Worm (Caenorhabditis elegans): ENCODE measurements around the gene mett-10.

DNA sequence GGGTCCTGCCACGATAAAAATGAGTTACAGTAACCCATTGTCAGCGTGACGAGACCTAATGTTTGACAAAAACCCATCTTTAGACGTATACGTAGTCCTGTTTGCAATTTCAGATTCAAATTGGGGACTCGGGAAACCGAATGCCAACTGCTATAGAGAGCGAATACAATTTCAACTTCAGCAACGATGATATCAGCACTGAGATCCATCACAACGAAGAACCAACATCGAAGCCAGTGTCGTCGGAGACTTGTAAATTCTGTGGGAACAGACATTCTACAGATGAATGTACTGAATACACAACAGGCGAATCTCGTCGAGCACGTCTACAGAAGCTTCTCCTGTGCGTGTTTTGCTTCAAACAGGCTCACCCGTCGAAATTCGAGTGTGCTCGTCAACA, 29.3 kb upstream of the mett-10 start:
- no peak for TF ChIP-seq hmg-4 (GFP tag; optimal IDR thresholded peaks at IDR 0.05)
- TF ChIP-seq tbx-11 (GFP tag; IDR thresholded peaks at IDR 0.05): no peak
- TF ChIP-seq ets-7 (tag; optimal IDR thresholded peaks at IDR 0.05): no peak
- TF ChIP-seq ama-1 (optimal IDR thresholded peaks at IDR 0.05): no peak
- no peak for TF ChIP-seq scrt-1 (GFP tag; IDR thresholded peaks at IDR 0.05)
- TF ChIP-seq pes-1 (GFP tag; IDR thresholded peaks at IDR 0.05): no peak
